Worm (Caenorhabditis elegans): ENCODE measurements around the gene frpr-14.

Gene frpr-14

ce11 chrII:602969-603368 lies 47.8 kb upstream of the frpr-14 start (continued):
- TF ChIP-seq snpc-4 (GFP tag; optimal IDR thresholded peaks at IDR 0.05): no peak
- TF ChIP-seq snpc-4 (tag; optimal IDR thresholded peaks at IDR 0.05): peak in 1 of 4 experiments; percentile 23
- TF ChIP-seq lin-35 (GFP tag; optimal IDR thresholded peaks at IDR 0.05): peak in 1 of 3 experiments; percentile 8

- no peak for TF ChIP-seq nfya-2 (GFP tag; IDR thresholded peaks at IDR 0.05)
- TF ChIP-seq F55B11.4 (tag; optimal IDR thresholded peaks at IDR 0.05; ENCODE audit: borderline replicate concordance, insufficient read depth): no peak
- TF ChIP-seq nfyb-1 (GFP tag; IDR thresholded peaks at IDR 0.05): no peak
- TF ChIP-seq K12H6.12 (tag; optimal IDR thresholded peaks at IDR 0.05): no peak
- TF ChIP-seq nfya-1 (tag; optimal IDR thresholded peaks at IDR 0.05; ENCODE audit: borderline replicate concordance, insufficient read depth): no peak
- TF ChIP-seq B0261.1 (tag; optimal IDR thresholded peaks at IDR 0.05): no peak
- TF ChIP-seq tbp1 (GFP tag; optimal IDR thresholded peaks at IDR 0.05): no peak
- no peak for TF ChIP-seq ccch-3 (GFP tag; optimal IDR thresholded peaks at IDR 0.05)
- TF ChIP-seq snpc-1.3 (tag; optimal IDR thresholded peaks at IDR 0.05; ENCODE audit: insufficient read depth): no peak
- no peak for TF ChIP-seq akir-1 (GFP tag; optimal IDR thresholded peaks at IDR 0.05)
- TF ChIP-seq pha-4 (tag; optimal IDR thresholded peaks at IDR 0.05): no peak
- TF ChIP-seq hlh-12 (tag; optimal IDR thresholded peaks at IDR 0.05): no peak
- no peak for TF ChIP-seq hlh-26 (GFP tag; conservative IDR thresholded peaks at IDR 0.05)
- TF ChIP-seq ekl-4 (GFP tag; IDR thresholded peaks at IDR 0.05): no peak
- TF ChIP-seq hmg-1.2 (GFP tag; IDR thresholded peaks at IDR 0.05): no peak
Measured at ce11 chrII:605267-605666, 45.5 kb upstream of the frpr-14 start, which contains the start of gene W04H10.2. Gene W04H10.2 (plus strand): TSS chrII:605567.

ce11 chrII:606033-606432 lies 44.7 kb upstream of the frpr-14 start, which contains the start of gene W04H10.5:
Gene W04H10.5 (plus strand): TSS chrII:606333.
- TF ChIP-seq sea-2 (GFP tag; IDR thresholded peaks at IDR 0.05) (no peak), cebp-1 (GFP tag; IDR thresholded peaks at IDR 0.05) (no peak), cebp-1 (tag; optimal IDR thresholded peaks at IDR 0.05) (no peak), T07F8.4 (tag; optimal IDR thresholded peaks at IDR 0.05) (no peak), nhr-90 (tag; optimal IDR thresholded peaks at IDR 0.05) (no peak), D2030.7 (GFP tag; IDR thresholded peaks at IDR 0.05) (no peak), ama-1 (optimal IDR thresholded peaks at IDR 0.05) (no peak), ama-1 (GFP tag; optimal IDR thresholded peaks at IDR 0.05) (no peak), ztf-28 (GFP tag; IDR thresholded peaks at IDR 0.05) (no peak), let-607 (tag; optimal IDR thresholded peaks at IDR 0.05) (no peak), K12H6.12 (tag; optimal IDR thresholded peaks at IDR 0.05) (no peak), madf-6 (GFP tag; IDR thresholded peaks at IDR 0.05) (no peak), lin-54 (GFP tag; optimal IDR thresholded peaks at IDR 0.05) (no peak), K11D2.4 (GFP tag; IDR thresholded peaks at IDR 0.05) (no peak), F39B2.1 (GFP tag; IDR thresholded peaks at IDR 0.05) (no peak)

ce11 chrII:608341-608740 lies 42.4 kb upstream of the frpr-14 start, which contains the start of gene W04H10.6:
Gene W04H10.6 (minus strand): TSS chrII:608441.
- no peak for TF ChIP-seq hlh-26 (GFP tag; conservative IDR thresholded peaks at IDR 0.05)
- no peak for TF ChIP-seq nhr-90 (tag; optimal IDR thresholded peaks at IDR 0.05)
- no peak for TF ChIP-seq somi-1 (GFP tag; optimal IDR thresholded peaks at IDR 0.05)
- TF ChIP-seq dpff-1 (tag; optimal IDR thresholded peaks at IDR 0.05): no peak
- no peak for TF ChIP-seq ztf-25 (GFP tag; IDR thresholded peaks at IDR 0.05)
- TF ChIP-seq K12H6.12 (tag; optimal IDR thresholded peaks at IDR 0.05): no peak
- TF ChIP-seq snpc-1.1 (tag; optimal IDR thresholded peaks at IDR 0.05; ENCODE audit: insufficient read depth): no peak
- no peak for TF ChIP-seq lin-26 (GFP tag; IDR thresholded peaks at IDR 0.05)
- no peak for TF ChIP-seq K11D2.4 (GFP tag; IDR thresholded peaks at IDR 0.05)
- TF ChIP-seq ZK185.1 (tag; optimal IDR thresholded peaks at IDR 0.05; ENCODE audit: poor library complexity, severe bottlenecking): no peak
- TF ChIP-seq ceh-91 (GFP tag; IDR thresholded peaks at IDR 0.05): no peak
